Fruit fly (Drosophila melanogaster): Measurements from ENCODE around the gene CG3823.

CG3823 gene

DNA sequence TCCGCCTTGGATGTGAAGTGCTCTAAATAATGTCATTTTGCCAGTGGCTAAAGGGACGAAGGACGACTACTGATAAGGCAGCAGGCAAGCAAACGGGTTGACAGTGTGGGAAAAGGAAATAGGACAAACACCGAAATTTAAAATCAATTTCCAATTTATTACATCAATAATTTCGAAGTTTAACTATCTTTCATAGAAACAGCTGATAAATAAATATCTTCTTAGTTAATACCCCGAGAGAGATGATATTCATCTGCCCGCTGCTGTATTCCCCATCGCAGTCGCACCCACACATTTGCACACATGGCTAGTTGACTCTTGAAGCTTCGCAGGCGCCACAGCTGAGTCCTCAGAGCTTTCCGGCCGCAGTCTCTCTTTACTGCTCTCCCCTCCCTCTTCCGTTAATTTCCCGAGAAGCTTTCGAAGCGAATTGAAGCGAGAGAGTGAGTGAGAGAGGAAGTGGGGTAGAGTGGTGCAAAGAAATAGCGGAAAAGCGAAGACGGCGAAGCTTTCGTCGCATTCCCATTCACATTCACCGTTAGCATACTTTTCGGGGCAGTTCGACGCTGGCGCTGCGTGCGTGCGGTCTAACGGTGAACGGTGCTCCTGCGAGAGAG lies 13.2 kb downstream of the CG3823 start (continued):
- TF ChIP-seq CG30403 (GFP tag; optimal IDR thresholded peaks at IDR 0.05): peak; percentile 64
- TF ChIP-seq NK7.1 (GFP tag; optimal IDR thresholded peaks at IDR 0.05): no peak
- TF ChIP-seq Asciz (GFP tag; optimal IDR thresholded peaks at IDR 0.05): peak; percentile 42
- TF ChIP-seq Gsc (GFP tag; IDR thresholded peaks at IDR 0.05): no peak
- TF ChIP-seq odd (GFP tag; optimal IDR thresholded peaks at IDR 0.05): peak; percentile 49
- peak; percentile 5 for TF ChIP-seq CTCF (GFP tag; optimal IDR thresholded peaks at IDR 0.05)
- TF ChIP-seq E2f2 (GFP tag; IDR thresholded peaks at IDR 0.05): peak; percentile 42; the same call in 1 of the 2 replicates
- no peak for TF ChIP-seq hb (GFP tag; IDR thresholded peaks at IDR 0.05; ENCODE audit: partially characterized antibody)
- no peak for TF ChIP-seq dan (GFP tag; IDR thresholded peaks at IDR 0.05)
- TF ChIP-seq CG11696 (GFP tag; IDR thresholded peaks at IDR 0.05): peak; percentile 72
- peak; percentile 58; the same call in 1 of the 3 replicates for TF ChIP-seq CG2889 (GFP tag; IDR thresholded peaks at IDR 0.05)
- no peak for TF ChIP-seq psq (GFP tag; optimal IDR thresholded peaks at IDR 0.05)
- no peak for TF ChIP-seq CG10462 (GFP tag; optimal IDR thresholded peaks at IDR 0.05)
- TF ChIP-seq tna (GFP tag; IDR thresholded peaks at IDR 0.05; ENCODE audit: partially characterized antibody): no peak
- TF ChIP-seq Atf-2 (GFP tag; optimal IDR thresholded peaks at IDR 0.05): no peak
- TF ChIP-seq CG15479 (GFP tag; optimal IDR thresholded peaks at IDR 0.05): no peak
- TF ChIP-seq CG7372 (GFP tag; IDR thresholded peaks at IDR 0.05): peak; percentile 60
- no peak for TF ChIP-seq hkb (optimal IDR thresholded peaks at IDR 0.05)
- TF ChIP-seq hkb (GFP tag; IDR thresholded peaks at IDR 0.05): peak; percentile 84
- TF ChIP-seq E2f1 (GFP tag; IDR thresholded peaks at IDR 0.05): peak; percentile 58
- TF ChIP-seq Blimp-1 (GFP tag; optimal IDR thresholded peaks at IDR 0.05): peak; percentile 54
- no peak for TF ChIP-seq p53 (GFP tag; optimal IDR thresholded peaks at IDR 0.05)
- TF ChIP-seq CG10565 (GFP tag; optimal IDR thresholded peaks at IDR 0.05): no peak
- no peak for TF ChIP-seq prd (optimal IDR thresholded peaks at IDR 0.05)
- TF ChIP-seq prd (GFP tag; IDR thresholded peaks at IDR 0.05): peak; percentile 75
- no peak for TF ChIP-seq CG4282 (GFP tag; optimal IDR thresholded peaks at IDR 0.05)
- TF ChIP-seq CG12104 (GFP tag; optimal IDR thresholded peaks at IDR 0.05): peak; percentile 24
- 0 out of 3 replicates have a peak, but pooled peaks have one; percentile 23 for TF ChIP-seq croc (GFP tag; conservative IDR thresholded peaks at IDR 0.05)
- TF ChIP-seq CG7786 (GFP tag; optimal IDR thresholded peaks at IDR 0.05): peak; percentile 35
- TF ChIP-seq lola (GFP tag; optimal IDR thresholded peaks at IDR 0.05): no peak
- no peak for TF ChIP-seq BEAF-32 (GFP tag; optimal IDR thresholded peaks at IDR 0.05)
- TF ChIP-seq Vsx1 (GFP tag; optimal IDR thresholded peaks at IDR 0.05): no peak
- TF ChIP-seq sug (tag; optimal IDR thresholded peaks at IDR 0.05): no peak
- no peak for TF ChIP-seq CG6272 (GFP tag; IDR thresholded peaks at IDR 0.05)
- no peak for TF ChIP-seq rib (GFP tag; IDR thresholded peaks at IDR 0.05)
- TF ChIP-seq CG13624 (GFP tag; optimal IDR thresholded peaks at IDR 0.05): peak; percentile 34
- peak; percentile 81 for TF ChIP-seq CG2678 (tag; optimal IDR thresholded peaks at IDR 0.05)
- TF ChIP-seq CG12236 (GFP tag; optimal IDR thresholded peaks at IDR 0.05): no peak
- peak; percentile 43 for TF ChIP-seq nmo (GFP tag; optimal IDR thresholded peaks at IDR 0.05)
- no peak for TF ChIP-seq tup (GFP tag; optimal IDR thresholded peaks at IDR 0.05)
- no peak for TF ChIP-seq fd64A (GFP tag; optimal IDR thresholded peaks at IDR 0.05)
- peak; percentile 78 for TF ChIP-seq CG14014 (GFP tag; IDR thresholded peaks at IDR 0.05)
- peak; percentile 62 for TF ChIP-seq CG17359 (tag; optimal IDR thresholded peaks at IDR 0.05)
- no peak for TF ChIP-seq amos (GFP tag; IDR thresholded peaks at IDR 0.05; ENCODE audit: partially characterized antibody)
- peak; percentile 23 for TF ChIP-seq CG5180 (GFP tag; optimal IDR thresholded peaks at IDR 0.05)
- 0 out of 2 replicates have a peak, but pooled peaks have one; percentile 29 for TF ChIP-seq dimm (GFP tag; IDR thresholded peaks at IDR 0.05)
- TF ChIP-seq CG32532 (GFP tag; IDR thresholded peaks at IDR 0.05): peak; percentile 77
- peak; percentile 35 for TF ChIP-seq CG18262 (tag; optimal IDR thresholded peaks at IDR 0.05)
- peak; percentile 82 for TF ChIP-seq dysf (GFP tag; IDR thresholded peaks at IDR 0.05)
- no peak for TF ChIP-seq pnt (GFP tag; optimal IDR thresholded peaks at IDR 0.05)
- TF ChIP-seq CG14860 (GFP tag; IDR thresholded peaks at IDR 0.05; ENCODE audit: partially characterized antibody): no peak

Data from whole organism, embryonic.